Worm (Caenorhabditis elegans) whole organism, L3 larva: Measurements from ENCODE around the gene Y46G5A.22.
A peak's percentile ranks its signal among the peaks of the same experiment; 100 is the strongest.

ENCODE experiments used
- R02D3.7 ChIP-seq: fragments of 150-350 bp; optimal IDR thresholded peaks from 2 replicates; lab custom pipeline; 2014; ENCODE audit warnings: missing biosample characterization, missing genetic modification characterization
- ZK546.5 ChIP-seq: sonication (generic microtip); optimal IDR thresholded peaks from 2 replicates; lab custom pipeline; 2017; ENCODE audit warnings: missing biosample characterization, missing genetic modification characterization
- aly-2 ChIP-seq: fragments of 150-350 bp; optimal IDR thresholded peaks from 2 replicates; lab custom pipeline; 2014; ENCODE audit warnings: missing biosample characterization, missing genetic modification characterization
- ama-1 ChIP-seq: fragments of 150-350 bp; optimal IDR thresholded peaks from 2 replicates; lab custom pipeline; 2018
- ceh-16 ChIP-seq: sonication (generic microtip); optimal IDR thresholded peaks from 2 replicates; lab custom pipeline; 2017; ENCODE audit warnings: missing biosample characterization, missing genetic modification characterization
- ceh-28 ChIP-seq: fragments of 150-350 bp; optimal IDR thresholded peaks from 2 replicates; lab custom pipeline; 2014; ENCODE audit warnings: missing biosample characterization, missing genetic modification reagents, missing genetic modification characterization
- ceh-82 ChIP-seq: fragments of 150-350 bp; optimal IDR thresholded peaks from 2 replicates; lab custom pipeline; 2014; ENCODE audit warnings: missing biosample characterization, missing genetic modification characterization
- ceh-9 ChIP-seq: sonication (generic microtip); optimal IDR thresholded peaks from 2 replicates; lab custom pipeline; 2018; ENCODE audit warnings: missing biosample characterization, missing genetic modification characterization
- daf-12 ChIP-seq: fragments of 150-350 bp; optimal IDR thresholded peaks from 2 replicates; lab custom pipeline; 2014; ENCODE audit warnings: missing biosample characterization, missing genetic modification reagents, missing genetic modification characterization
- egl-27 ChIP-seq: sonication (generic microtip); optimal IDR thresholded peaks from 4 replicates; lab custom pipeline; 2017; ENCODE audit warnings: missing biosample characterization, missing genetic modification reagents, missing genetic modification characterization
- egl-5 ChIP-seq: fragments of 150-350 bp; optimal IDR thresholded peaks from 2 replicates; lab custom pipeline; 2017; ENCODE audit warnings: missing biosample characterization, missing genetic modification reagents, missing genetic modification characterization, inconsistent platforms
- elt-1 ChIP-seq: fragments of 150-350 bp; optimal IDR thresholded peaks from 2 replicates; lab custom pipeline; 2014; ENCODE audit warnings: missing biosample characterization, missing genetic modification characterization
- elt-2 ChIP-seq: sonication (generic microtip); optimal IDR thresholded peaks from 2 replicates; lab custom pipeline; 2016; ENCODE audit warnings: missing genetic modification reagents, mild to moderate bottlenecking, missing genetic modification characterization, missing compliant biosample characterization
- elt-3 ChIP-seq, 3 experiments: fragments of 150-350 bp in 1 of 3; sonication (generic microtip) in 2 of 3; optimal IDR thresholded peaks; 2 replicates in 2 of 3; 4 replicates in 1 of 3; lab custom pipeline; 2014 to 2017; ENCODE audit warnings: missing biosample characterization in 3 of 3, missing genetic modification characterization in 3 of 3
- eor-1 ChIP-seq, 2 experiments: fragments of 150-350 bp; optimal IDR thresholded peaks; 2 replicates each; lab custom pipeline; 2014 to 2018; ENCODE audit warnings: missing biosample characterization in 2 of 2, missing genetic modification characterization in 2 of 2
- fkh-10 ChIP-seq: sonication (generic microtip); optimal IDR thresholded peaks from 2 replicates; lab custom pipeline; 2017; ENCODE audit warnings: missing biosample characterization, missing genetic modification reagents, missing genetic modification characterization
- fkh-2 ChIP-seq: fragments of 150-350 bp; optimal IDR thresholded peaks from 2 replicates; lab custom pipeline; 2014; ENCODE audit warnings: missing biosample characterization, missing genetic modification reagents, missing genetic modification characterization
- fos-1 ChIP-seq: fragments of 150-350 bp; optimal IDR thresholded peaks from 2 replicates; lab custom pipeline; 2014; ENCODE audit warnings: missing biosample characterization, missing genetic modification characterization
- hmg-11 ChIP-seq: sonication (generic microtip); optimal IDR thresholded peaks from 2 replicates; lab custom pipeline; 2016; ENCODE audit warnings: missing genetic modification characterization, missing compliant biosample characterization
- jun-1 ChIP-seq: fragments of 150-350 bp; optimal IDR thresholded peaks from 2 replicates; lab custom pipeline; 2014; ENCODE audit warnings: missing biosample characterization, missing genetic modification reagents, missing genetic modification characterization
- lin-15B ChIP-seq: fragments of 150-350 bp; optimal IDR thresholded peaks from 2 replicates; lab custom pipeline; 2014; ENCODE audit warnings: missing biosample characterization, missing genetic modification characterization
- lin-39 ChIP-seq: fragments of 150-350 bp; optimal IDR thresholded peaks from 2 replicates; lab custom pipeline; 2018; ENCODE audit warnings: missing biosample characterization, missing genetic modification reagents, missing genetic modification characterization
- lsy-12 ChIP-seq: sonication (generic microtip); optimal IDR thresholded peaks from 2 replicates; lab custom pipeline; 2016; ENCODE audit warnings: mild to moderate bottlenecking, missing genetic modification characterization, missing compliant biosample characterization
- mdl-1 ChIP-seq: fragments of 150-350 bp; optimal IDR thresholded peaks from 2 replicates; lab custom pipeline; 2014; ENCODE audit warnings: missing biosample characterization, missing genetic modification characterization
- mml-1 ChIP-seq: fragments of 150-350 bp; sonication (generic microtip); optimal IDR thresholded peaks from 3 replicates; lab custom pipeline; 2014; ENCODE audit warnings: missing biosample characterization, missing genetic modification characterization
- nfya-1 ChIP-seq: sonication (generic microtip); optimal IDR thresholded peaks from 2 replicates; lab custom pipeline; 2017; ENCODE audit warnings: missing genetic modification characterization, mild to moderate bottlenecking, missing compliant biosample characterization, antibody characterized with exemption, moderate library complexity; ENCODE audit not compliant: insufficient read depth
- nhr-11 ChIP-seq: fragments of 150-350 bp; optimal IDR thresholded peaks from 2 replicates; lab custom pipeline; 2014; ENCODE audit warnings: missing biosample characterization, missing genetic modification characterization
- nhr-12 ChIP-seq: fragments of 150-350 bp; optimal IDR thresholded peaks from 2 replicates; lab custom pipeline; 2014; ENCODE audit warnings: missing biosample characterization, missing genetic modification characterization
- nhr-23 ChIP-seq: fragments of 150-350 bp; optimal IDR thresholded peaks from 2 replicates; lab custom pipeline; 2014; ENCODE audit warnings: missing biosample characterization, missing genetic modification reagents, missing genetic modification characterization
- nhr-237 ChIP-seq: fragments of 150-350 bp; optimal IDR thresholded peaks from 2 replicates; lab custom pipeline; 2014; ENCODE audit warnings: missing biosample characterization, missing genetic modification characterization
- nhr-25 ChIP-seq: sonication (generic microtip); optimal IDR thresholded peaks from 2 replicates; lab custom pipeline; 2017; ENCODE audit warnings: missing biosample characterization, missing genetic modification characterization
- nhr-28 ChIP-seq: fragments of 150-350 bp; optimal IDR thresholded peaks from 2 replicates; lab custom pipeline; 2014; ENCODE audit warnings: missing biosample characterization, missing genetic modification characterization
- nhr-43 ChIP-seq: sonication (generic microtip); optimal IDR thresholded peaks from 2 replicates; lab custom pipeline; 2016; ENCODE audit warnings: mild to moderate bottlenecking, missing genetic modification characterization, missing compliant biosample characterization; ENCODE audit not compliant: poor library complexity, severe bottlenecking
- nhr-67 ChIP-seq: fragments of 150-350 bp; optimal IDR thresholded peaks from 2 replicates; lab custom pipeline; 2014; ENCODE audit warnings: missing biosample characterization, missing genetic modification characterization
- nhr-76 ChIP-seq: fragments of 150-350 bp; sonication (generic microtip); optimal IDR thresholded peaks from 5 replicates; lab custom pipeline; 2014; ENCODE audit warnings: missing biosample characterization, missing genetic modification characterization
- nhr-77 ChIP-seq: fragments of 150-350 bp; optimal IDR thresholded peaks from 2 replicates; lab custom pipeline; 2014; ENCODE audit warnings: missing biosample characterization, missing genetic modification characterization
- pha-4 ChIP-seq: fragments of 150-350 bp; optimal IDR thresholded peaks from 2 replicates; lab custom pipeline; 2014; ENCODE audit warnings: missing biosample characterization, missing genetic modification reagents, missing genetic modification characterization
- pqm-1 ChIP-seq: fragments of 150-350 bp; optimal IDR thresholded peaks from 2 replicates; lab custom pipeline; 2017; ENCODE audit warnings: missing biosample characterization, missing genetic modification characterization, inconsistent platforms
- sea-2 ChIP-seq: fragments of 150-350 bp; sonication (generic microtip); optimal IDR thresholded peaks from 4 replicates; lab custom pipeline; 2014; ENCODE audit warnings: missing biosample characterization, missing genetic modification reagents, missing genetic modification characterization
- skn-1 ChIP-seq: fragments of 150-350 bp; optimal IDR thresholded peaks from 2 replicates; lab custom pipeline; 2014; ENCODE audit warnings: missing biosample characterization, missing genetic modification characterization
- snpc-4 ChIP-seq: fragments of 150-350 bp; optimal IDR thresholded peaks from 2 replicates; lab custom pipeline; 2014; ENCODE audit warnings: missing biosample characterization, missing genetic modification characterization
- tbx-2 ChIP-seq: sonication (generic microtip); optimal IDR thresholded peaks from 2 replicates; lab custom pipeline; 2016; ENCODE audit warnings: mild to moderate bottlenecking, missing genetic modification characterization, missing compliant biosample characterization
- unc-39 ChIP-seq: sonication (generic microtip); optimal IDR thresholded peaks from 4 replicates; lab custom pipeline; 2017; ENCODE audit warnings: missing biosample characterization, missing genetic modification characterization
- unc-62 ChIP-seq: fragments of 150-350 bp; sonication (generic microtip); optimal IDR thresholded peaks from 4 replicates; lab custom pipeline; 2014; ENCODE audit warnings: missing biosample characterization, missing genetic modification reagents, missing genetic modification characterization
- zag-1 ChIP-seq: fragments of 150-350 bp; optimal IDR thresholded peaks from 2 replicates; lab custom pipeline; 2014; ENCODE audit warnings: missing biosample characterization, missing genetic modification characterization
- ztf-11 ChIP-seq: fragments of 150-350 bp; optimal IDR thresholded peaks from 2 replicates; lab custom pipeline; 2014; ENCODE audit warnings: missing biosample characterization, missing genetic modification characterization
- ztf-4 ChIP-seq: fragments of 150-350 bp; optimal IDR thresholded peaks from 2 replicates; lab custom pipeline; 2014; ENCODE audit warnings: missing biosample characterization, missing genetic modification characterization

The Y46G5A.22 gene

ce11 chrII:12799364-12799763 lies 19.0 kb downstream of the Y46G5A.22 start:
- TF ChIP-seq hmg-11 (tag; lab: Kevin White, UChicago) (no peak), lin-15B (tag; lab: Kevin White, UChicago) (no peak), daf-12 (tag; lab: Kevin White, UChicago) (no peak), nfya-1 (no peak), aly-2 (tag; lab: Kevin White, UChicago) (no peak), nhr-25 (tag; lab: Kevin White, UChicago) (no peak), mdl-1 (no peak), nhr-237 (tag; lab: Kevin White, UChicago) (no peak), nhr-11 (tag; lab: Kevin White, UChicago) (no peak), ceh-9 (tag; lab: Kevin White, UChicago) (no peak), skn-1 (no peak), fkh-10 (GFP tag; lab: Kevin White, UChicago) (no peak), zag-1 (no peak), elt-1 (tag; lab: Kevin White, UChicago) (no peak), pha-4 (tag; lab: Kevin White, UChicago) (no peak), lsy-12 (tag; lab: Kevin White, UChicago) (no peak), ceh-82 (tag; lab: Kevin White, UChicago) (no peak), elt-2 (no peak), nhr-43 (tag; lab: Kevin White, UChicago) (no peak)

DNA sequence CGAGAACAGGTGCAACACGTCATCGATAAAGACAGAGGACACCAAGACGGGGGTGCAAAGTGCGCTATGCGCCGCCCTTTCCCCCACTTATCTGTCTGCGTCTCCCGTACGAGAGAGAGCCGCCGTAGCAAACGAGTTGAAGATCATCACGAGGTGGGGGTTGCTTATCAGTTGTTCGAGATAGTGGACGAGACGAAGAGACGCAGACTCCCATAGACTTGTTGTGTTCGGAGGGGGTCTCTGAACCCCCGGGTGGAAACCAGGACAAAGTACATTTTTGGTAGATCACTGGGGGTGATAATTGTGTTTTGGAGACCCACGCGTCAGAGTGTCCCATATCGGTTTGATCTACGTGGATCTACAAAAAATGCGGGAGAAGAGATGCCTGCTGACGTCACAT lies 19.6 kb downstream of the Y46G5A.22 start:
- TF ChIP-seq elt-1 (tag; lab: Kevin White, UChicago): peak; percentile 68
- TF ChIP-seq nfya-1: peak; percentile 90
- TF ChIP-seq ceh-9 (tag; lab: Kevin White, UChicago): no peak
- TF ChIP-seq ztf-11 (tag; lab: Kevin White, UChicago): no peak
- peak; percentile 24 for TF ChIP-seq lin-15B (tag; lab: Kevin White, UChicago)
- no peak for TF ChIP-seq nhr-76 (tag; lab: Kevin White, UChicago)
- no peak for TF ChIP-seq nhr-67 (tag; lab: Kevin White, UChicago)
- no peak for TF ChIP-seq zag-1
- TF ChIP-seq nhr-77: peak; percentile 11
- TF ChIP-seq ceh-28 (tag; lab: Kevin White, UChicago): peak; percentile 73
- peak; percentile 71 for TF ChIP-seq lsy-12 (tag; lab: Kevin White, UChicago)
- TF ChIP-seq nhr-12 (tag; lab: Kevin White, UChicago): no peak
- peak; percentile 14 for TF ChIP-seq fos-1
- no peak for TF ChIP-seq aly-2 (tag; lab: Kevin White, UChicago)
- TF ChIP-seq egl-5 (tag; lab: Kevin White, UChicago): no peak
- peak; percentile 58 for TF ChIP-seq egl-27
- peak; percentile 49 for TF ChIP-seq R02D3.7 (tag; lab: Kevin White, UChicago)
- no peak for TF ChIP-seq unc-39 (tag; lab: Kevin White, UChicago)
- TF ChIP-seq fkh-2: no peak
- TF ChIP-seq ama-1 (lab: Kevin White, UChicago): no peak
- TF ChIP-seq nhr-23 (tag; lab: Kevin White, UChicago): peak; percentile 87
- TF ChIP-seq nhr-28: peak; percentile 5
- peak; percentile 82 for TF ChIP-seq pha-4 (tag; lab: Kevin White, UChicago)
- TF ChIP-seq nhr-237 (tag; lab: Kevin White, UChicago): no peak
- TF ChIP-seq ztf-4: peak; percentile 80
- TF ChIP-seq elt-3 (tag; optimal IDR thresholded peaks at IDR 0.05; lab: Kevin White, UChicago): peak in 1 of 3 experiments; percentile 71
- no peak for TF ChIP-seq ceh-82 (tag; lab: Kevin White, UChicago)
- no peak for TF ChIP-seq daf-12 (tag; lab: Kevin White, UChicago)
- peak; percentile 94 for TF ChIP-seq pqm-1 (tag; lab: Kevin White, UChicago)
- no peak for TF ChIP-seq lin-39 (tag; lab: Kevin White, UChicago)
- TF ChIP-seq mml-1 (tag; lab: Kevin White, UChicago): no peak
- no peak for TF ChIP-seq sea-2
- TF ChIP-seq elt-2: peak; percentile 95
- no peak for TF ChIP-seq ZK546.5 (tag; lab: Kevin White, UChicago)
- peak; percentile 76 for TF ChIP-seq mdl-1
- no peak for TF ChIP-seq fkh-10 (GFP tag; lab: Kevin White, UChicago)
- no peak for TF ChIP-seq unc-62 (GFP tag; lab: Kevin White, UChicago)
- TF ChIP-seq skn-1: no peak
- peak; percentile 48 for TF ChIP-seq snpc-4
- peak; percentile 2 for TF ChIP-seq hmg-11 (tag; lab: Kevin White, UChicago)
- no peak for TF ChIP-seq ceh-16 (tag; lab: Kevin White, UChicago)
- peak; percentile 96 for TF ChIP-seq nhr-43 (tag; lab: Kevin White, UChicago)
- peak; percentile 87 for TF ChIP-seq jun-1 (tag; lab: Kevin White, UChicago)
- TF ChIP-seq eor-1 (tag; optimal IDR thresholded peaks at IDR 0.05; lab: Kevin White, UChicago): no peak
- peak; percentile 58 for TF ChIP-seq tbx-2 (tag; lab: Kevin White, UChicago)
- peak; percentile 69 for TF ChIP-seq nhr-11 (tag; lab: Kevin White, UChicago)
- peak; percentile 87 for TF ChIP-seq nhr-25 (tag; lab: Kevin White, UChicago)
- TF ChIP-seq, all 47 proteins: peak for 24
